Fruit fly (Drosophila melanogaster): ENCODE data around the gene pbl.

pbl gene

dm6 chr3L:7868581-7869236 is 43.0 kb downstream of the pbl start, which contains the start of gene CG32365:
CG32365 (plus strand) TSS chr3L:7869042.
- TF ChIP-seq tai (GFP tag; optimal IDR thresholded peaks at IDR 0.05), result peak; percentile 9
- peak; percentile 11 for TF ChIP-seq fru (GFP tag; optimal IDR thresholded peaks at IDR 0.05)
- TF ChIP-seq Sp1 (GFP tag; optimal IDR thresholded peaks at IDR 0.05), result no peak
- no peak for TF ChIP-seq Dfd (GFP tag; optimal IDR thresholded peaks at IDR 0.05)
- peak; percentile 34 for TF ChIP-seq Myc (optimal IDR thresholded peaks at IDR 0.05)
- TF ChIP-seq brk (GFP tag; optimal IDR thresholded peaks at IDR 0.05), result peak; percentile 10
- TF ChIP-seq CrebA (GFP tag; optimal IDR thresholded peaks at IDR 0.05; ENCODE audit: borderline replicate concordance), result peak; percentile 21
- peak; percentile 65 for TF ChIP-seq sage (GFP tag; optimal IDR thresholded peaks at IDR 0.05)
- peak; percentile 6 for TF ChIP-seq rgr (GFP tag; optimal IDR thresholded peaks at IDR 0.05)

dm6 chr3L:7867036-7867787 is 44.5 kb downstream of the pbl start, which contains the start of gene Pdp1:
Pdp1 (minus strand) TSS chr3L:7867369.
- TF ChIP-seq OdsH (GFP tag; optimal IDR thresholded peaks at IDR 0.05), result peak; percentile 24
- no peak for TF ChIP-seq CG9705 (GFP tag; optimal IDR thresholded peaks at IDR 0.05)
- peak; percentile 90 for TF ChIP-seq Dif (GFP tag; optimal IDR thresholded peaks at IDR 0.05; ENCODE audit: partially characterized antibody)
- TF ChIP-seq Abd-B (GFP tag; optimal IDR thresholded peaks at IDR 0.05), result no peak
- TF ChIP-seq Sp1 (GFP tag; optimal IDR thresholded peaks at IDR 0.05), result peak; percentile 2
- TF ChIP-seq dmrt93B (GFP tag; optimal IDR thresholded peaks at IDR 0.05), result no peak
- TF ChIP-seq pan (optimal IDR thresholded peaks at IDR 0.05), result no peak
- TF ChIP-seq rgr (GFP tag; optimal IDR thresholded peaks at IDR 0.05), result peak; percentile 5
- no peak for TF ChIP-seq ey (GFP tag; optimal IDR thresholded peaks at IDR 0.05)
- TF ChIP-seq HLH106 (tag; optimal IDR thresholded peaks at IDR 0.05), result no peak
- TF ChIP-seq Myc (optimal IDR thresholded peaks at IDR 0.05), result no peak
- TF ChIP-seq woc (GFP tag; optimal IDR thresholded peaks at IDR 0.05), result peak; percentile 65
- no peak for TF ChIP-seq Dfd (GFP tag; optimal IDR thresholded peaks at IDR 0.05)
- no peak for TF ChIP-seq sv (GFP tag; optimal IDR thresholded peaks at IDR 0.05)
- peak; percentile 15 for TF ChIP-seq br (GFP tag; optimal IDR thresholded peaks at IDR 0.05)
- TF ChIP-seq Rel (GFP tag; optimal IDR thresholded peaks at IDR 0.05), result no peak
- no peak for TF ChIP-seq Rel (tag; optimal IDR thresholded peaks at IDR 0.05)
- TF ChIP-seq usp (GFP tag; optimal IDR thresholded peaks at IDR 0.05), result no peak
- no peak for TF ChIP-seq CG32264 (GFP tag; optimal IDR thresholded peaks at IDR 0.05)
- TF ChIP-seq fru (GFP tag; optimal IDR thresholded peaks at IDR 0.05), result peak; percentile 10
- TF ChIP-seq lola (GFP tag; optimal IDR thresholded peaks at IDR 0.05), result no peak
- TF ChIP-seq psq (GFP tag; optimal IDR thresholded peaks at IDR 0.05), result peak; percentile 19
- peak; percentile 65 for TF ChIP-seq Hr83 (GFP tag; optimal IDR thresholded peaks at IDR 0.05; ENCODE audit: poor library complexity, severe bottlenecking)
- TF ChIP-seq Mio (GFP tag; optimal IDR thresholded peaks at IDR 0.05), result peak; percentile 72
- TF ChIP-seq Vsx2 (GFP tag; optimal IDR thresholded peaks at IDR 0.05; ENCODE audit: partially characterized antibody), result peak; percentile 77
- TF ChIP-seq tai (GFP tag; optimal IDR thresholded peaks at IDR 0.05), result no peak
- peak; percentile 22 for TF ChIP-seq GATAd (GFP tag; optimal IDR thresholded peaks at IDR 0.05)
- peak; percentile 85 to 88 for TF ChIP-seq dl (GFP tag; optimal IDR thresholded peaks at IDR 0.05; ENCODE audit: insufficient read depth in 1 of 2, partially characterized antibody in 2 of 2)
- TF ChIP-seq sage (GFP tag; optimal IDR thresholded peaks at IDR 0.05), result no peak
- TF ChIP-seq brk (GFP tag; optimal IDR thresholded peaks at IDR 0.05), result no peak
- peak; percentile 34 for TF ChIP-seq h (GFP tag; optimal IDR thresholded peaks at IDR 0.05)
- no peak for TF ChIP-seq dsf (GFP tag; optimal IDR thresholded peaks at IDR 0.05; ENCODE audit: borderline replicate concordance)
- TF ChIP-seq Jra (GFP tag; optimal IDR thresholded peaks at IDR 0.05), result no peak
- TF ChIP-seq jim (GFP tag; optimal IDR thresholded peaks at IDR 0.05), result no peak
- TF ChIP-seq CrebA (GFP tag; optimal IDR thresholded peaks at IDR 0.05; ENCODE audit: borderline replicate concordance), result no peak
- no peak for TF ChIP-seq Hr78 (GFP tag; optimal IDR thresholded peaks at IDR 0.05)
- TF ChIP-seq foxo (GFP tag; optimal IDR thresholded peaks at IDR 0.05), result no peak
- TF ChIP-seq N (GFP tag; optimal IDR thresholded peaks at IDR 0.05), result no peak
- TF ChIP-seq Hnf4 (GFP tag; optimal IDR thresholded peaks at IDR 0.05), result no peak

Data from whole organism, wandering third instar larva.